Fruit fly (Drosophila melanogaster) whole organism, embryonic: Measurements from ENCODE around the gene CG33791.

Source experiments
- ATbp ChIP-seq: fragments of 200-800 bp; sonication (Bioruptor generic); optimal IDR thresholded peaks from 2 replicates; lab custom pipeline; 2017; ENCODE audit warnings: missing biosample characterization, mild to moderate bottlenecking, missing genetic modification characterization, missing genetic modification reagents
- Asciz ChIP-seq: fragments of 200-800 bp; sonication (Bioruptor generic); optimal IDR thresholded peaks from 2 replicates; lab custom pipeline; 2017; ENCODE audit warnings: missing biosample characterization, mild to moderate bottlenecking, missing genetic modification characterization, missing genetic modification reagents
- CG10321 ChIP-seq: fragments of 200-800 bp; sonication (Bioruptor generic); IDR thresholded peaks from 2 replicates; pipeline ENCODE4 v1.3.6; 2022; ENCODE audit warnings: missing biosample characterization, missing genetic modification characterization
- CG10565 ChIP-seq: fragments of 200-800 bp; sonication (Bioruptor generic); optimal IDR thresholded peaks from 3 replicates; lab custom pipeline; 2016; ENCODE audit warnings: missing biosample characterization, mild to moderate bottlenecking, missing genetic modification characterization
- CG11398 ChIP-seq: fragments of 200-800 bp; sonication (Bioruptor generic); optimal IDR thresholded peaks from 2 replicates; lab custom pipeline; 2016; ENCODE audit warnings: missing biosample characterization, missing genetic modification characterization
- CG11504 ChIP-seq: fragments of 200-800 bp; sonication (Bioruptor generic); optimal IDR thresholded peaks from 3 replicates; lab custom pipeline; 2019; ENCODE audit warnings: missing biosample characterization, mild to moderate bottlenecking, missing genetic modification characterization, moderate library complexity
- CG12236 ChIP-seq: fragments of 200-800 bp; sonication (Bioruptor generic); optimal IDR thresholded peaks from 2 replicates; lab custom pipeline; 2016; ENCODE audit warnings: missing biosample characterization, missing genetic modification characterization
- CG13123 ChIP-seq: fragments of 200-800 bp; sonication (Bioruptor generic); optimal IDR thresholded peaks from 2 replicates; lab custom pipeline; 2016; ENCODE audit warnings: missing biosample characterization, missing genetic modification characterization
- CG13894 ChIP-seq: fragments of 200-800 bp; sonication (Bioruptor generic); optimal IDR thresholded peaks from 3 replicates; lab custom pipeline; 2018; ENCODE audit warnings: missing biosample characterization, mild to moderate bottlenecking, missing genetic modification characterization, moderate library complexity
- CG17359 ChIP-seq: fragments of 200-800 bp; sonication (Bioruptor generic); optimal IDR thresholded peaks from 3 replicates; lab custom pipeline; 2018; ENCODE audit warnings: missing biosample characterization, mild to moderate bottlenecking, missing genetic modification characterization, moderate library complexity
- CG30431 ChIP-seq: fragments of 200-800 bp; sonication (Bioruptor generic); optimal IDR thresholded peaks from 2 replicates; lab custom pipeline; 2017; ENCODE audit warnings: missing biosample characterization, missing genetic modification characterization
- CG31441 ChIP-seq: fragments of 200-800 bp; sonication (Bioruptor generic); IDR thresholded peaks from 2 replicates; pipeline ENCODE4 v1.3.6; 2022; ENCODE audit warnings: missing biosample characterization, missing genetic modification characterization
- CG34224 ChIP-seq: fragments of 200-800 bp; sonication (Bioruptor generic); IDR thresholded peaks from 3 replicates; pipeline ENCODE4 v1.3.6; 2022; ENCODE audit warnings: missing biosample characterization, missing genetic modification characterization; ENCODE audit not compliant: partially characterized antibody
- CG34422 ChIP-seq: fragments of 200-800 bp; sonication (Bioruptor generic); IDR thresholded peaks from 3 replicates; pipeline ENCODE4 v1.3.6; 2022; ENCODE audit warnings: missing biosample characterization, missing genetic modification characterization
- CG6272 ChIP-seq: fragments of 200-800 bp; sonication (Bioruptor generic); IDR thresholded peaks from 2 replicates; pipeline ENCODE4 v1.3.6; 2022; ENCODE audit warnings: missing biosample characterization, missing genetic modification characterization
- CG6813 ChIP-seq: fragments of 200-800 bp; sonication (Bioruptor generic); optimal IDR thresholded peaks from 2 replicates; lab custom pipeline; 2017; ENCODE audit warnings: missing biosample characterization, missing genetic modification characterization, mild to moderate bottlenecking, moderate library complexity, missing genetic modification reagents
- CG8290 ChIP-seq, 3 experiments: fragments of 200-800 bp; sonication (Bioruptor generic); optimal IDR thresholded peaks; 2 replicates each; lab custom pipeline; 2016 to 2019; ENCODE audit warnings: missing biosample characterization in 3 of 3, missing genetic modification characterization in 3 of 3, mild to moderate bottlenecking in 2 of 3, moderate library complexity in 1 of 3
- CG8388 ChIP-seq: fragments of 200-800 bp; sonication (Bioruptor generic); optimal IDR thresholded peaks from 2 replicates; lab custom pipeline; 2019; ENCODE audit warnings: missing biosample characterization, mild to moderate bottlenecking, missing genetic modification characterization, moderate library complexity
- CG9437 ChIP-seq: fragments of 200-800 bp; sonication (Bioruptor generic); optimal IDR thresholded peaks from 2 replicates; lab custom pipeline; 2018; ENCODE audit warnings: missing biosample characterization, mild to moderate bottlenecking, missing genetic modification characterization
- D19B ChIP-seq: fragments of 200-800 bp; sonication (Bioruptor generic); optimal IDR thresholded peaks from 2 replicates; lab custom pipeline; 2017; ENCODE audit warnings: missing biosample characterization, mild to moderate bottlenecking, missing genetic modification characterization
- ERR ChIP-seq: fragments of 200-800 bp; sonication (Bioruptor generic); optimal IDR thresholded peaks from 2 replicates; lab custom pipeline; 2016; ENCODE audit warnings: missing biosample characterization, missing genetic modification characterization
- GATAe ChIP-seq: fragments of 200-800 bp; sonication (Bioruptor generic); conservative IDR thresholded peaks from 2 replicates; pipeline ENCODE4 v1.3.6; 2022; ENCODE audit warnings: missing biosample characterization, missing genetic modification characterization
- Jarid2 ChIP-seq: fragments of 200-800 bp; sonication (Bioruptor generic); optimal IDR thresholded peaks from 3 replicates; lab custom pipeline; 2017; ENCODE audit warnings: mild to moderate bottlenecking, missing biosample characterization, missing genetic modification reagents, missing genetic modification characterization
- Mad ChIP-seq: fragments of 200-800 bp; sonication (Bioruptor generic); optimal IDR thresholded peaks from 2 replicates; lab custom pipeline; 2016; ENCODE audit warnings: missing biosample characterization, missing genetic modification characterization
- Max ChIP-seq: fragments of 200-800 bp; sonication (Bioruptor generic); optimal IDR thresholded peaks from 2 replicates; lab custom pipeline; 2016; ENCODE audit warnings: missing biosample characterization, mild to moderate bottlenecking, missing genetic modification characterization
- Med ChIP-seq: fragments of 200-800 bp; sonication (Bioruptor generic); peaks from one replicate; lab custom pipeline; 2016; ENCODE audit warnings: missing biosample characterization, missing genetic modification characterization, mild to moderate bottlenecking, inconsistent platforms, moderate library complexity
- Mrtf ChIP-seq: fragments of 200-800 bp; sonication (Bioruptor generic); IDR thresholded peaks from 3 replicates; pipeline ENCODE4 v1.3.6; 2022; ENCODE audit warnings: missing biosample characterization, missing genetic modification characterization
- Poxn ChIP-seq: fragments of 200-800 bp; sonication (Bioruptor generic); IDR thresholded peaks from 2 replicates; pipeline ENCODE4 v1.3.6; 2022; ENCODE audit warnings: missing biosample characterization, missing genetic modification characterization
- Six4 ChIP-seq: fragments of 200-800 bp; sonication (Bioruptor generic); optimal IDR thresholded peaks from 2 replicates; lab custom pipeline; 2016; ENCODE audit warnings: missing biosample characterization, missing genetic modification characterization
- Usf ChIP-seq: fragments of 200-800 bp; sonication (Bioruptor generic); optimal IDR thresholded peaks from 2 replicates; lab custom pipeline; 2017; ENCODE audit warnings: missing genotype, missing biosample characterization, missing genetic modification characterization
- amos ChIP-seq: fragments of 200-800 bp; sonication (Bioruptor generic); IDR thresholded peaks from 2 replicates; pipeline ENCODE4 v1.3.6; 2022; ENCODE audit warnings: missing biosample characterization, missing genetic modification characterization; ENCODE audit not compliant: partially characterized antibody
- ash1 ChIP-seq: fragments of 200-800 bp; sonication (Bioruptor generic); optimal IDR thresholded peaks from 2 replicates; lab custom pipeline; 2018; ENCODE audit warnings: missing biosample characterization, mild to moderate bottlenecking, missing genetic modification characterization
- chm ChIP-seq: fragments of 200-800 bp; sonication (Bioruptor generic); IDR thresholded peaks from 2 replicates; pipeline ENCODE4 v1.3.6; 2022; ENCODE audit warnings: missing biosample characterization, missing genetic modification characterization
- eve ChIP-seq, 2 experiments: fragments of >200 bp; optimal IDR thresholded peaks; 2 replicates each; lab custom pipeline; 2017; ENCODE audit warnings: missing biosample characterization in 2 of 2, missing genetic modification characterization in 2 of 2
- fd96Cb ChIP-seq: fragments of 200-800 bp; sonication (Bioruptor generic); optimal IDR thresholded peaks from 2 replicates; lab custom pipeline; 2018; ENCODE audit warnings: missing biosample characterization, mild to moderate bottlenecking, missing genetic modification characterization, moderate library complexity
- gcm ChIP-seq: fragments of 200-800 bp; sonication (Bioruptor generic); optimal IDR thresholded peaks from 2 replicates; lab custom pipeline; 2019; ENCODE audit warnings: missing biosample characterization, mild to moderate bottlenecking, missing genetic modification characterization, moderate library complexity
- gcm2 ChIP-seq: fragments of 200-800 bp; sonication (Bioruptor generic); optimal IDR thresholded peaks from 2 replicates; lab custom pipeline; 2016; ENCODE audit warnings: missing biosample characterization, missing genetic modification characterization
- hb ChIP-seq: fragments of 200-800 bp; sonication (Bioruptor generic); IDR thresholded peaks from 3 replicates; pipeline ENCODE4 v1.3.6; 2022; ENCODE audit warnings: missing biosample characterization, missing genetic modification characterization; ENCODE audit not compliant: partially characterized antibody
- insv ChIP-seq, 2 experiments: fragments of 200-800 bp; sonication (Bioruptor generic); optimal IDR thresholded peaks; 3 replicates each; lab custom pipeline; 2016 to 2018; ENCODE audit warnings: missing biosample characterization in 2 of 2, missing genetic modification characterization in 2 of 2
- klu ChIP-seq: fragments of 200-800 bp; sonication (Bioruptor generic); IDR thresholded peaks from 2 replicates; pipeline ENCODE4 v1.3.6; 2022; ENCODE audit warnings: missing biosample characterization, missing genetic modification characterization
- mld ChIP-seq: fragments of 200-800 bp; sonication (Bioruptor generic); IDR thresholded peaks from 3 replicates; pipeline ENCODE4 v1.3.6; 2022; ENCODE audit warnings: missing biosample characterization, missing genetic modification characterization; ENCODE audit not compliant: partially characterized antibody
- nau ChIP-seq: fragments of 200-800 bp; sonication (Bioruptor generic); optimal IDR thresholded peaks from 3 replicates; lab custom pipeline; 2017; ENCODE audit warnings: missing biosample characterization, mild to moderate bottlenecking, missing genetic modification characterization, missing genetic modification reagents
- onecut ChIP-seq: fragments of 200-800 bp; sonication (Bioruptor generic); IDR thresholded peaks from 2 replicates; pipeline ENCODE4 v1.3.6; 2022; ENCODE audit warnings: missing biosample characterization, missing genetic modification characterization
- prd ChIP-seq, 3 experiments: fragments of >200 bp in 2 of 3; fragments of 200-800 bp in 1 of 3; sonication (Bioruptor generic) in 1 of 3; optimal IDR thresholded peaks in 2 of 3; IDR thresholded peaks in 1 of 3; 2 replicates in 2 of 3; 3 replicates in 1 of 3; pipeline versions ENCODE4 v1.3.6 to Lab custom; 2017 to 2022; ENCODE audit warnings: missing biosample characterization in 1 of 3, missing genetic modification characterization in 1 of 3
- pros ChIP-seq: fragments of 200-800 bp; sonication (Bioruptor generic); optimal IDR thresholded peaks from 3 replicates; lab custom pipeline; 2019; ENCODE audit warnings: missing biosample characterization, mild to moderate bottlenecking, missing genetic modification characterization, moderate library complexity
- repo ChIP-seq: fragments of 200-800 bp; sonication (Bioruptor generic); optimal IDR thresholded peaks from 2 replicates; lab custom pipeline; 2016; ENCODE audit warnings: missing biosample characterization, missing genetic modification characterization
- rib ChIP-seq: fragments of 200-800 bp; sonication (Bioruptor generic); IDR thresholded peaks from 2 replicates; pipeline ENCODE4 v1.3.6; 2022; ENCODE audit warnings: missing biosample characterization, missing genetic modification characterization
- stwl ChIP-seq: fragments of 200-800 bp; sonication (Bioruptor generic); optimal IDR thresholded peaks from 3 replicates; lab custom pipeline; 2018; ENCODE audit warnings: missing biosample characterization, mild to moderate bottlenecking, missing genetic modification characterization, moderate library complexity
- zfh1 ChIP-seq: fragments of 200-800 bp; sonication (Bioruptor generic); IDR thresholded peaks from 3 replicates; pipeline ENCODE4 v1.3.6; 2022; ENCODE audit warnings: missing biosample characterization, missing genetic modification characterization

Gene CG33791

dm6 chr3L:1647276-1647919 lies 44.6 kb downstream of the CG33791 start, which contains the start of the genes CG17249 and Bro (continued):
- TF ChIP-seq Mad: peak; percentile 38
- TF ChIP-seq D19B (GFP tag; lab: Kevin White, UChicago): no peak
- no peak for TF ChIP-seq Six4
- TF ChIP-seq zfh1: peak; percentile 34; the same call in 2 of the 3 replicates
- no peak for TF ChIP-seq ATbp (GFP tag; lab: Kevin White, UChicago)
- peak; percentile 28; the same call in 1 of the 2 replicates for TF ChIP-seq CG10321 (GFP tag; lab: Robert Waterston, UW)
- TF ChIP-seq CG31441: no peak
- TF ChIP-seq onecut (GFP tag; lab: Robert Waterston, UW): no peak
- no peak for TF ChIP-seq Jarid2 (GFP tag; lab: Kevin White, UChicago)
- TF ChIP-seq ash1: no peak
- no peak for TF ChIP-seq CG13123
- TF ChIP-seq CG6813: no peak
- TF ChIP-seq gcm2 (GFP tag; lab: Kevin White, UChicago): peak; percentile 12
- no peak for TF ChIP-seq Mrtf (GFP tag; lab: Robert Waterston, UW)
- peak; percentile 59 for TF ChIP-seq ERR (GFP tag; lab: Kevin White, UChicago)
- TF ChIP-seq fd96Cb: no peak
- TF ChIP-seq CG6272: no peak
- TF ChIP-seq CG8388 (GFP tag; lab: Kevin White, UChicago): peak; percentile 92
- TF ChIP-seq CG8290 (GFP tag; optimal IDR thresholded peaks at IDR 0.05; lab: Kevin White, UChicago): no peak
- peak in 1 of 2 experiments; percentile 84 for TF ChIP-seq CG8290 (tag; optimal IDR thresholded peaks at IDR 0.05; lab: Kevin White, UChicago)
- TF ChIP-seq pros: no peak
- no peak for TF ChIP-seq Usf (GFP tag; lab: Kevin White, UChicago)
- TF ChIP-seq amos (GFP tag; lab: Robert Waterston, UW): peak; percentile 41; the same call in 1 of the 2 replicates
- TF ChIP-seq Poxn (GFP tag; lab: Robert Waterston, UW): no peak
- TF ChIP-seq Med (GFP tag; lab: Kevin White, UChicago): peak; percentile 94
- TF ChIP-seq repo (GFP tag; lab: Kevin White, UChicago): no peak
- no peak for TF ChIP-seq CG11504
- no peak for TF ChIP-seq CG34224 (GFP tag; lab: Robert Waterston, UW)
- TF ChIP-seq stwl (tag; lab: Kevin White, UChicago): peak; percentile 42
- TF ChIP-seq CG34422 (GFP tag; lab: Robert Waterston, UW): peak; percentile 49; the same call in 1 of the 3 replicates
- no peak for TF ChIP-seq Asciz (GFP tag; lab: Kevin White, UChicago)
- TF ChIP-seq chm (GFP tag; lab: Robert Waterston, UW): no peak
- TF ChIP-seq mld (GFP tag; lab: Robert Waterston, UW): no peak
- no peak for TF ChIP-seq klu (GFP tag; lab: Robert Waterston, UW)
- no peak for TF ChIP-seq rib (GFP tag; lab: Robert Waterston, UW)
- no peak for TF ChIP-seq prd (optimal IDR thresholded peaks at IDR 0.05; lab: Kevin White, UChicago)
- no peak for TF ChIP-seq prd (GFP tag; IDR thresholded peaks at IDR 0.05; lab: Robert Waterston, UW)
- no peak for TF ChIP-seq CG30431 (GFP tag; lab: Kevin White, UChicago)
- TF ChIP-seq CG11398 (GFP tag; lab: Kevin White, UChicago): no peak
- no peak for TF ChIP-seq gcm (GFP tag; lab: Kevin White, UChicago)
- no peak for TF ChIP-seq CG9437 (GFP tag; lab: Kevin White, UChicago)
- no peak for TF ChIP-seq CG10565 (GFP tag; lab: Kevin White, UChicago)
- TF ChIP-seq GATAe (GFP tag; lab: Robert Waterston, UW): no peak
- no peak for TF ChIP-seq nau
- peak; percentile 13 for TF ChIP-seq Max (GFP tag; lab: Kevin White, UChicago)
- TF ChIP-seq CG13894 (tag; lab: Kevin White, UChicago): no peak
- no peak for TF ChIP-seq CG12236 (GFP tag; lab: Kevin White, UChicago)
- TF ChIP-seq insv (GFP tag; optimal IDR thresholded peaks at IDR 0.05; lab: Kevin White, UChicago): no peak
- TF ChIP-seq hb: no peak
- TF ChIP-seq eve (GFP tag; optimal IDR thresholded peaks at IDR 0.05; lab: Kevin White, UChicago): no peak
- no peak for TF ChIP-seq CG17359
